Worm (Caenorhabditis elegans): ENCODE data around the gene clec-28.

Gene clec-28

ce11 chrV:16853956-16854683, 11.4 kb upstream of the clec-28 start, which contains the start of the genes clec-35 and clec-27:
Gene clec-35 (minus strand): TSS chrV:16854056.
Gene clec-27 (plus strand): TSS chrV:16854633.
- no peak for TF ChIP-seq unc-62 (GFP tag; optimal IDR thresholded peaks at IDR 0.05)

- TF ChIP-seq unc-62 (GFP tag; optimal IDR thresholded peaks at IDR 0.05) = no peak
Observed at ce11 chrV:16857977-16858479, 7.5 kb upstream of the clec-28 start, which contains the start of the genes clec-31 and clec-22. Gene clec-31 (minus strand): TSS chrV:16858077. Gene clec-22 (plus strand): TSS chrV:16858429.

- TF ChIP-seq unc-62 (GFP tag; optimal IDR thresholded peaks at IDR 0.05) = no peak
Observed at ce11 chrV:16861719-16862118, 3.8 kb upstream of the clec-28 start, which contains the start of the genes clec-32 and clec-24. Gene clec-32 (minus strand): TSS chrV:16861819. Gene clec-24 (plus strand): TSS chrV:16862012.

ce11 chrV:16869740-16870139, 4.2 kb downstream of the clec-28 start, which contains the start of gene clec-33:
Gene clec-33 (minus strand): TSS chrV:16869840.
- no peak for TF ChIP-seq unc-62 (GFP tag; optimal IDR thresholded peaks at IDR 0.05)

DNA sequence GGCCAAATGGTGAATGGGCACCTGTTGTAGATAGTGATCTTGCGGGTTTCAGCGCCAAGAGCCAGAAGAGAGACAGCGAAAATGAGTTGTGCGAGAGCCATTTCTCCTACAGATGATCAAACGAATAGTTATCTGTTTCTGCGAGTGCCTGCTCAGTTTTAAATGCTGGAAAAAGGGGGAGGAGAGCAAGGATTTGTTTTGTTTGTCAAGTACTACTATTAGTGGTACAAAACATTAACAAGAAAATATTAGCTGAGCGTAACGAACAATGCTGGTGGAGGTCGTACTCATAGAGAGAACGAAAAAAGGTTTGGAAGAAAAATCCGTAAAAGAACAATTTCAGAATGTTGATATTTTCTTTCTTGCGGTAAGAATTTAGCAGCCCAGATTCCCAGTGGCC, 5.9 kb downstream of the clec-28 start, which contains the start of gene thn-4:
thn-4 (minus strand) TSS at position 101 of the 400 bp plus-strand sequence.
- TF ChIP-seq unc-62 (GFP tag; optimal IDR thresholded peaks at IDR 0.05) = no peak

DNA sequence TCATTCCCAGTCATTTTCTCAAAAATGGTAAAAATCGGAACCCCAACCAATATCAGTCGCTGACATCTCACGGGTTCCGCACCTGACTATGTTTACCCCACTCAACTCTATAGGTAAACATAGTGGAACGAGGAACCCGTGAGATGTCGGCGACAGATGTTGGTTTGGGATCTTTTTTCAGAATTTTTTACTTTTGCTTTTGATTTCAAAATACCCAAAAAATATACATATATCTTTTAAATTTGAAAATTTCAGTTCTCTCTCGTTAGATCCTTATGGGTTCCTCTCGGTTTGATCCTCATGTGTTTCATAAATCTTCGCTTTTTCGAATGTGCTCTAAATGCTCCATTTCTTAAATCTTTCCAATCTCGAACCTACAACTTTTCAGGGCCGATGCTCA, 8.1 kb downstream of the clec-28 start, which contains the start of gene srw-23:
srw-23 (plus strand) TSS at position 301 of the 400 bp plus-strand sequence.
- TF ChIP-seq unc-62 (GFP tag; optimal IDR thresholded peaks at IDR 0.05) = no peak

ce11 chrV:16874966-16875365, 9.5 kb downstream of the clec-28 start, which contains the start of gene F49A5.10:
Gene F49A5.10 (plus strand): TSS chrV:16875266.
- TF ChIP-seq unc-62 (GFP tag; optimal IDR thresholded peaks at IDR 0.05) = no peak

DNA sequence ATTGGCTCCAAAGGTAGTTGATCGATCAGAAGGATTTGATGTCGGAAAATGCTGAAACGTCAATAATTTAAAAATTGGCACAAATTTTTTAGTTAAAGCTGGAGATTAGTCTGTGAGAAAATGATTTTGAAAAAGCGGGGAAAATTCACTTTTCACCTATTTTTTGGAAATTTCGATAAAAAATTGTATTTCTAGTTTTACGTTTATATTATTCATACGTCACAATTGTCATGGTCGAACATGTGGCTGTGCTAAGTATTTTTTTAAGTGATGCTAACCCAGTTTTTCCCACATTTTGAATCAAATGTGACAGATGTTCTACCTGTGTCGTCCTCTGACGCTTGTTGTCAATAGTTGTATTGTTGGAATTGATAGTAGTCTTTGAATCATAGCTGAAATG, 14.0 kb downstream of the clec-28 start:
- no peak for TF ChIP-seq unc-62 (GFP tag; optimal IDR thresholded peaks at IDR 0.05)

DNA sequence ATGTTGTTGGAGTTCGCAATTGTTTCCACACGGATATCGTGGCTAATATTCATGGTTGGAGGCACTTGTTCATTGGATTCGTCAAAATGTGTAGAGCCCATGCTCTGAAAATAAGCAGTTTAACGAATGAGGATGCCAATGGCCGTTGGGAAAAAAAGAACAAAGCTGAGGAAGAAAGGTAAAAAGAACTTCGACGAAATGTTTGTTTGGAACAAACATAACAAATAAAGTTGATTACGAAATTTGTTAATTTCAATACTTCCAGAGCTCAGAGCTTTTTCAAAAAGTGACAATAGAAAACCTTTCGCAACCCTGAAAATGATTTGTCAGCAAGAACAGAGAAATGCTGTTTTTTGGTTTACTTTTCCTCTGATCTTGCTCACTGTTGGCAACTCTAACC, 14.6 kb downstream of the clec-28 start, which contains the start of gene F09C6.3:
F09C6.3 (minus strand) TSS at position 101 of the 400 bp plus-strand sequence.
- no peak for TF ChIP-seq unc-62 (GFP tag; optimal IDR thresholded peaks at IDR 0.05)

ce11 chrV:16880679-16881078, 15.2 kb downstream of the clec-28 start, which contains the start of gene F09C6.14:
Gene F09C6.14 (plus strand): TSS chrV:16880979.
- no peak for TF ChIP-seq unc-62 (GFP tag; optimal IDR thresholded peaks at IDR 0.05)

DNA sequence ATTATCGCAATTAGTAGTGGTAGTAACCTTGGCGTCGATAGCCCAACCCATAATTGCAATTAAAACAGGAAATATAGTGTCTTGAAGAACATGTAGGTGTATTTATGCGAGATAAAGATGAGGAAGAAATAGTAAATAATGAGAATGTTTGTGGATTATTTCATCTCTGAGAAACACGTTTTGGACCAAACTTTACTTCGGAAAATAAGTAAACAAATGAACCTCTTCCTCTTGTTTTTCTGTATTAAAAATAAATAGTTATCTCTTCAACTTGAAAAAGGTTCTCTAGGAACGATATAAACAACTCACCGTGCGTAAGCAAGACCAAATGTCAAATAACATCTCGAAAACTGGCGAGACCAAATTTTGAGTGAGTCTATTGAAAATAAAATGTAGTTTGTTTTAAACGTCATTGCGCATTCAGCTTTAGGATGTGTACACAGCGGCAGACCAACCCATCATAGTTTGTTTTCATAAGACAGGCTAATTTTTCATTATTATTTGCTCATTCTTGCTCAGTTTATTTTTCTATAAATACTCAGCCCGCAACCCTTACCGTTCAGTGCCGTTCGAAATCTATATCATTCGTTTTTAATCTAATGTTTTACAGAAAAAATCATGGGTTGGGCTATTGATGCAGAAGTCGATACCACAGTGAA, 16.9 kb downstream of the clec-28 start, which contains the start of the genes F09C6.11 and F09C6.12:
F09C6.11 (minus strand) TSS at position 51 of the 659 bp plus-strand sequence.
F09C6.12 (plus strand) TSS at position 609 of the 659 bp plus-strand sequence.
- no peak for TF ChIP-seq unc-62 (GFP tag; optimal IDR thresholded peaks at IDR 0.05)

DNA sequence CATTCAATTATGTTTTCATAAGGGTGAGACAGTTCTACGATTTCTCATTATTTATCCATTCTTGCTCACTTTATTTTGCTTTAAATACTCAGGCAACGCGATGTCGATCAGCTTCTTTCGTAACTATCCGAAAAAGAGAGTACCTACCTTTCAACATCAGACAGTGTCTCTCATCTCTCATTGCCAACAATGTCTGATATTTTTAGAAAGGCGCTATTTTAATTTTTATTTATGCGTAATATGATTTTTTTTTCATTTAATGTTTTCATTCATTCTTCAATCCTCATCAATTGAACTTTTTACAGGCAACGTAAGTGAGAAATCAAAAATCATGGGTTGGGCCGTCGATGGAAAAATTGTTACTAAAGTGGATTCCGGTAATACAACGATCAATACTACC, 19.2 kb downstream of the clec-28 start, which contains the start of gene F09C6.13:
F09C6.13 (plus strand) TSS at position 301 of the 400 bp plus-strand sequence.
- no peak for TF ChIP-seq unc-62 (GFP tag; optimal IDR thresholded peaks at IDR 0.05)

DNA sequence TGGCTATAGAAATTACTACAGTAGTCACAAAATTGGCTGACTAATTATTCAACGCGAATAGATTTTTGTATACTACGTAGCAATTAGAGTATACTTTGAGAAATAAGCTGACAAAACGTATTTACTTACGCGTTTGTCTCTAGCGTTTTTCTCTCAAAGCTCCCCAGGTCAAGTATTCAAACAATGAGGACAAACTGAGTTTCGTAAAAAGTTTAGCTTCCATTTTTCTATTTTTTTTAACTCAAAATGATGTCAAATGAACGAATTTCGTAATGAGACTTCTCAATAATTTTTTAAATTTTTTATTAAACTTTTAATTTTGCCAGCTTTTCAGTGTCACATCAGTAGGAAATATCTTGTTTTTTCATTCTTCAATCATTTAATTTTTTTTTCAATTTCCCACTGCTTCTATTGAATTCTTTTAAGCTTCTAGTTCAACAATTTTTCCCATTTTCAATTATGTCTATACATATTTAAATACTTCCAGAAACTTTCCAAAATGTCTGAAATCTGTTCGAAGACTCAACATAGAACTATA, 23.4 kb downstream of the clec-28 start, which contains the start of the genes ifas-2 and fbxa-44:
ifas-2 (minus strand) TSS at position 101 of the 538 bp plus-strand sequence.
fbxa-44 (plus strand) TSS at position 488 of the 538 bp plus-strand sequence.
- no peak for TF ChIP-seq unc-62 (GFP tag; optimal IDR thresholded peaks at IDR 0.05)

DNA sequence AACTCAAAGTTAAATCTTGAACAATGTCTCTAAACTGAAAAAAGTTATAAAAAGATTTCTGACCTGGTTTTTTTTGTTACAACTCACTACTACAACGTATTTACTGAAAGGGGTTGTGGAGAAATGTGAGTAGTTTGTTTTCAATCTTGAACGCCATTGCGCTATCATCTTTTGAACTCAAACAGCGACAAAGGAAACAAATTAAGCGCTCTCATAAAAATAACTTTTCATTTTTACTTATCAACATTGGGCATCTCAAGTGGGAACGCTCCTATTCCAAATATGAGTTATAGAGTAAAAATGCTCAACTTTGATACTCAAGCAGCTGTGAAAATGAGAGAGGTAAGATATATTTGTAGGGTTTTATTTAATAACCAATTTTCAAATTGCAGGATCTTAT, 27.9 kb downstream of the clec-28 start, which contains the start of gene F09C6.15:
F09C6.15 (plus strand) TSS at position 301 of the 400 bp plus-strand sequence.
- no peak for TF ChIP-seq unc-62 (GFP tag; optimal IDR thresholded peaks at IDR 0.05)

ce11 chrV:16899355-16899754, 33.9 kb downstream of the clec-28 start, which contains the start of gene fbxa-45:
Gene fbxa-45 (minus strand): TSS chrV:16899455.
- TF ChIP-seq unc-62 (GFP tag; optimal IDR thresholded peaks at IDR 0.05) = no peak
